Worm (Caenorhabditis elegans) whole organism, mixed stage, embryonic: ENCODE measurements around the gene T04F8.2.

Source experiments
- blmp-1 ChIP-seq: fragments of 150-350 bp; optimal IDR thresholded peaks from 2 replicates; lab custom pipeline; 2014; ENCODE audit warnings: missing biosample characterization, missing genetic modification characterization
- ceh-83 ChIP-seq: fragments of 200-800 bp; sonication (Bioruptor generic); optimal IDR thresholded peaks from 2 replicates; lab custom pipeline; 2018; ENCODE audit warnings: mild to moderate bottlenecking, missing genetic modification characterization, missing compliant biosample characterization

DNA sequence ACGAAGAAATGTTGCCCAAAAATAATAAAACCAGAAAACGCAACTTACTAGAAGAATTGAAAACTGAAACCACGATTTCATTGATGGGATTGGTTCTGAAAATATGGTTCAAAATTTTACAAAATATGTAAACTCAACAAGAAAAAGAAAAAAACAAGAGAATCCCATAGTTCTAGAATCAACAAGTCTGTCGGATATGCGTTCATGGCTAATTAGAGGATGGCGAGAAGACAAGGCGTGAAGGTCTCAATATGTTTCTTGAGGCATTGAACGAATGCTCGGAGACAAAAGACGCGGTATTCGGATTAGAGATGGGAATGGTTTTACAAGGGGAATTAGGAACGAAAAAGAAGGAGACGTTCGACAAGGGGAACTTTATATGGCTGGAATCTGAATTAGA lies 5.6 kb downstream of the T04F8.2 start, which contains the start of gene cutl-11:
- no peak for TF ChIP-seq blmp-1
- no peak for TF ChIP-seq ceh-83 (GFP tag; lab: Kevin White, UChicago)
